Worm (Caenorhabditis elegans): ENCODE results near the gene ceh-38.
A peak's percentile ranks its signal among the peaks of the same experiment; 100 is the strongest.

The ceh-38 gene

ce11 chrII:6936528-6936927 is 14.8 kb upstream of the ceh-38 start:
- TF ChIP-seq unc-62 (GFP tag; optimal IDR thresholded peaks at IDR 0.05) (no peak), nhr-12 (tag; optimal IDR thresholded peaks at IDR 0.05) (no peak), nhr-25 (tag; optimal IDR thresholded peaks at IDR 0.05) (no peak), unc-39 (tag; optimal IDR thresholded peaks at IDR 0.05) (no peak), sma-3 (GFP tag; optimal IDR thresholded peaks at IDR 0.05) (no peak), nhr-237 (tag; optimal IDR thresholded peaks at IDR 0.05) (no peak), peb-1 (tag; optimal IDR thresholded peaks at IDR 0.05) (no peak), F13H6.1 (tag; optimal IDR thresholded peaks at IDR 0.05) (no peak), lin-11 (tag; optimal IDR thresholded peaks at IDR 0.05) (no peak), zag-1 (tag; optimal IDR thresholded peaks at IDR 0.05) (no peak), ama-1 (optimal IDR thresholded peaks at IDR 0.05) (no peak), blmp-1 (tag; optimal IDR thresholded peaks at IDR 0.05; ENCODE audit: insufficient read depth) (no peak), sem-4 (tag; optimal IDR thresholded peaks at IDR 0.05) (no peak), nhr-11 (tag; optimal IDR thresholded peaks at IDR 0.05) (no peak), Y55F3AM.14 (GFP tag; optimal IDR thresholded peaks at IDR 0.05) (no peak), ztf-1 (GFP tag; conservative IDR thresholded peaks at IDR 0.05) (no peak), ztf-4 (tag; optimal IDR thresholded peaks at IDR 0.05) (no peak)

- TF ChIP-seq mbf-1 (tag; optimal IDR thresholded peaks at IDR 0.05) = no peak
- TF ChIP-seq sma-9 (GFP tag; optimal IDR thresholded peaks at IDR 0.05) = peak; percentile 27
- no peak for TF ChIP-seq sma-9 (tag; optimal IDR thresholded peaks at IDR 0.05)
Measured at ce11 chrII:6937057-6937456, 14.3 kb upstream of the ceh-38 start.

- TF ChIP-seq alr-1 (tag; optimal IDR thresholded peaks at IDR 0.05) (no peak), nhr-25 (tag; optimal IDR thresholded peaks at IDR 0.05) (peak; percentile 36)
Measured at ce11 chrII:6939873-6940272, 11.5 kb upstream of the ceh-38 start.

DNA sequence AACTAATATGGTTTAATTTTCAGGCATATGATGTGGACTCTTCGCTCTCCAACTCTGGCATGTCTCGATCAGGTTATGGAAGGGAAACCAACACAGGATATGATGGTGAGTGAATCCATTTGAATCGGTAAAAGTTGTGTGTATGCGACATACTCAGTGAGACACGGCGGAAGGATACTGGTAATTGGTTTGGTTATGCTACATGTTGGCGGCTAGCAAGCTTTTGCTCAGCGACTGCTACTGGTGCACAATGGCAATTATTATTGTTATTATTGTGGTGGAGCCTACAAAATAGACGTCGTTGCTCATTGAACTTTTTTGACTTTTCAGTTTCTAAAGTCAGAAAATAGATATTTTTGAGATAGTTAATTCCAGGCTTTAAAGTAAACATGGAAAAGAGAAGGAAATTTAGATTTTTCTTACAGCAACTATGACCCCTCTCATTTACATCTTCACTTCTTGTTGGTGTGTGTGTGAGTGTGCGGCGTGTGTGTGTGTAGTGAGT is 10.5 kb upstream of the ceh-38 start:
- no peak for TF ChIP-seq lsy-2 (tag; optimal IDR thresholded peaks at IDR 0.05)
- no peak for TF ChIP-seq lin-13 (GFP tag; optimal IDR thresholded peaks at IDR 0.05)
- no peak for TF ChIP-seq nhr-11 (tag; optimal IDR thresholded peaks at IDR 0.05)
- no peak for TF ChIP-seq snpc-4 (tag; optimal IDR thresholded peaks at IDR 0.05)
- TF ChIP-seq nhr-25 (tag; optimal IDR thresholded peaks at IDR 0.05) = no peak
- TF ChIP-seq sma-3 (GFP tag; optimal IDR thresholded peaks at IDR 0.05) = no peak
- no peak for TF ChIP-seq ztf-1 (GFP tag; conservative IDR thresholded peaks at IDR 0.05)
- TF ChIP-seq ceh-82 (tag; optimal IDR thresholded peaks at IDR 0.05) = no peak
- TF ChIP-seq elt-1 (tag; optimal IDR thresholded peaks at IDR 0.05) = no peak
- no peak for TF ChIP-seq ceh-16 (tag; optimal IDR thresholded peaks at IDR 0.05)
- no peak for TF ChIP-seq zag-1 (tag; optimal IDR thresholded peaks at IDR 0.05)
- TF ChIP-seq mab-5 (tag; optimal IDR thresholded peaks at IDR 0.05) = no peak
- TF ChIP-seq dmd-4 (tag; optimal IDR thresholded peaks at IDR 0.05) = no peak
- TF ChIP-seq sem-4 (tag; optimal IDR thresholded peaks at IDR 0.05) = no peak
- TF ChIP-seq lin-39 (tag; optimal IDR thresholded peaks at IDR 0.05) = no peak
- TF ChIP-seq sma-9 (GFP tag; optimal IDR thresholded peaks at IDR 0.05) = no peak
- no peak for TF ChIP-seq sma-9 (tag; optimal IDR thresholded peaks at IDR 0.05)
- TF ChIP-seq ama-1 (optimal IDR thresholded peaks at IDR 0.05) = no peak
- TF ChIP-seq nhr-129 (tag; optimal IDR thresholded peaks at IDR 0.05) = no peak

ce11 chrII:6941520-6941919 is 9.8 kb upstream of the ceh-38 start:
- peak; percentile 10 for TF ChIP-seq zag-1 (tag; optimal IDR thresholded peaks at IDR 0.05)
- no peak for TF ChIP-seq fos-1 (tag; optimal IDR thresholded peaks at IDR 0.05)
- TF ChIP-seq C34F6.9 (tag; optimal IDR thresholded peaks at IDR 0.05) = no peak
- no peak for TF ChIP-seq blmp-1 (tag; optimal IDR thresholded peaks at IDR 0.05; ENCODE audit: insufficient read depth)
- TF ChIP-seq R02D3.7 (tag; optimal IDR thresholded peaks at IDR 0.05) = no peak

Measured in whole organism, L2 larva.